Worm (Caenorhabditis elegans): ENCODE measurements around the gene cpt-3.

- no peak for TF ChIP-seq W03F9.2 (tag; optimal IDR thresholded peaks at IDR 0.05)
- no peak for TF ChIP-seq him-1 (tag; optimal IDR thresholded peaks at IDR 0.05)
Observed at ce11 chrIII:2129991-2130390, 47.4 kb downstream of the cpt-3 start.
